Worm (Caenorhabditis elegans) whole organism, early embryonic: ENCODE results near the gene F21H7.2.

Source experiments
- F13C5.2 ChIP-seq: sonication (generic microtip); optimal IDR thresholded peaks from 2 replicates; lab custom pipeline; 2017; ENCODE audit warnings: mild to moderate bottlenecking, missing genetic modification characterization, inconsistent platforms, missing compliant biosample characterization
- aly-1 ChIP-seq: sonication (generic microtip); optimal IDR thresholded peaks from 2 replicates; lab custom pipeline; 2016; ENCODE audit warnings: missing genetic modification characterization, missing compliant biosample characterization
- ama-1 ChIP-seq: fragments of 150-350 bp; optimal IDR thresholded peaks from 2 replicates; lab custom pipeline; 2014
- hmbx-1 ChIP-seq: sonication (generic microtip); optimal IDR thresholded peaks from 2 replicates; lab custom pipeline; 2016; ENCODE audit warnings: mild to moderate bottlenecking, missing genetic modification characterization, missing compliant biosample characterization
- hmg-4 ChIP-seq: fragments of 200-800 bp; sonication (Bioruptor generic); optimal IDR thresholded peaks from 2 replicates; lab custom pipeline; 2018; ENCODE audit warnings: mild to moderate bottlenecking, missing genetic modification characterization, missing compliant biosample characterization
- pes-1 ChIP-seq: fragments of 200-800 bp; sonication (Bioruptor generic); IDR thresholded peaks from 2 replicates; pipeline ENCODE4 v1.3.6; 2022; ENCODE audit warnings: missing genetic modification reagents, missing genetic modification characterization, missing compliant biosample characterization
- sea-1 ChIP-seq: fragments of 200-800 bp; sonication (Bioruptor generic); conservative IDR thresholded peaks from 2 replicates; pipeline ENCODE4 v1.3.6; 2022; ENCODE audit warnings: missing genetic modification characterization, missing compliant biosample characterization
- tbx-11 ChIP-seq: fragments of 200-800 bp; sonication (Bioruptor generic); IDR thresholded peaks from 2 replicates; pipeline ENCODE4 v1.3.6; 2022; ENCODE audit warnings: missing genetic modification characterization, missing compliant biosample characterization
- tbx-37 ChIP-seq: fragments of 200-800 bp; sonication (Bioruptor generic); conservative IDR thresholded peaks from 2 replicates; pipeline ENCODE4 v1.3.6; 2022; ENCODE audit warnings: missing genetic modification reagents, missing genetic modification characterization, missing compliant biosample characterization
- tra-4 ChIP-seq: sonication (generic microtip); optimal IDR thresholded peaks from 2 replicates; lab custom pipeline; 2017; ENCODE audit warnings: missing genetic modification characterization, missing compliant biosample characterization

DNA sequence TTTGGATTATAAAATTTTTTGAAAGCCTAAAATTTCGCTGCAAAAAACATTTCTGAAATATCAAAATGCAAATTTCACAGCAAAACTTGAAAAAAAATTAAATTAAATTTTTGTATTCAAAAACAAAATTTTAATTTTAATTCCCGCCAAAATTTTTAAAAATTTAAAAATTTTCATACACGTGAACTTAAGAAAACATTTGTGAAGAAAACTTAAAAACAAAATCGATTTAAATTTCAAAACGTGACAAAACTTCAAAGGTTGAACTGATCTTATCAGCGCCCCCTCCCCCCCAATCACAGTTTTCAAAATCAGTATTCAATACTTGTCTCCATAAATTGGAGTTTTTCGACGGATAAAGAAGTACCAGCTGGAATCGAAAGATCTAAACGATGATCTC is 7.4 kb upstream of the F21H7.2 start, which contains the start of gene F21H7.5:
- TF ChIP-seq sea-1 (GFP tag; lab: Robert Waterston, UW) (no peak), tbx-37 (no peak), tra-4 (tag; lab: Kevin White, UChicago) (no peak), hmg-4 (GFP tag; lab: Kevin White, UChicago) (no peak), F13C5.2 (tag; lab: Kevin White, UChicago) (no peak), hmbx-1 (tag; lab: Kevin White, UChicago) (no peak), ama-1 (no peak), tbx-11 (no peak), pes-1 (GFP tag; lab: Robert Waterston, UW) (no peak), aly-1 (tag; lab: Kevin White, UChicago) (no peak)
